Worm (Caenorhabditis elegans) whole organism, young adult: Measurements from ENCODE around the gene F21C10.7.

Source experiments
- B0035.1 ChIP-seq: sonication (generic microtip); optimal IDR thresholded peaks from 2 replicates; lab custom pipeline; 2016; ENCODE audit warnings: missing genetic modification characterization, mild to moderate bottlenecking, missing compliant biosample characterization, missing genotype, missing genetic modification reagents
- B0336.3 ChIP-seq: fragments of 200-800 bp; sonication (Bioruptor generic); IDR thresholded peaks from 2 replicates; pipeline ENCODE4 v1.3.6; 2022; ENCODE audit warnings: missing genetic modification characterization, missing compliant biosample characterization
- C06A6.2 ChIP-seq: fragments of 200-800 bp; sonication (Bioruptor generic); conservative IDR thresholded peaks from 2 replicates; pipeline ENCODE4 v1.3.6; 2022; ENCODE audit warnings: missing genetic modification characterization, missing compliant biosample characterization
- F23B12.7 ChIP-seq: sonication (generic microtip); optimal IDR thresholded peaks from 2 replicates; lab custom pipeline; 2017; ENCODE audit warnings: missing genetic modification characterization, mild to moderate bottlenecking, missing compliant biosample characterization, antibody characterized with exemption, moderate library complexity; ENCODE audit not compliant: insufficient read depth
- F49E8.2 ChIP-seq: sonication (generic microtip); optimal IDR thresholded peaks from 3 replicates; lab custom pipeline; 2017; ENCODE audit warnings: missing genetic modification characterization, mild to moderate bottlenecking, missing compliant biosample characterization, antibody characterized with exemption, moderate library complexity; ENCODE audit not compliant: insufficient read depth
- F55B11.4 ChIP-seq: sonication (generic microtip); optimal IDR thresholded peaks from 2 replicates; lab custom pipeline; 2016; ENCODE audit warnings: missing compliant biosample characterization, missing genetic modification characterization, borderline replicate concordance; ENCODE audit not compliant: insufficient read depth
- F57A8.1 ChIP-seq: fragments of 200-800 bp; sonication (Bioruptor generic); optimal IDR thresholded peaks from 2 replicates; lab custom pipeline; 2018; ENCODE audit warnings: mild to moderate bottlenecking, missing genetic modification characterization, moderate library complexity, missing compliant biosample characterization
- K11D2.4 ChIP-seq: fragments of 200-800 bp; sonication (Bioruptor generic); IDR thresholded peaks from 2 replicates; pipeline ENCODE4 v1.3.6; 2022; ENCODE audit warnings: missing genetic modification reagents, missing genetic modification characterization, missing compliant biosample characterization
- Y53G8AR.9 ChIP-seq: fragments of 200-800 bp; sonication (Bioruptor generic); conservative IDR thresholded peaks from 2 replicates; pipeline ENCODE4 v1.3.6; 2022; ENCODE audit warnings: missing genetic modification reagents, missing genetic modification characterization, missing compliant biosample characterization
- Y56A3A.18 ChIP-seq: fragments of 200-800 bp; sonication (Bioruptor generic); IDR thresholded peaks from 2 replicates; pipeline ENCODE4 v1.3.6; 2022; ENCODE audit warnings: missing genetic modification reagents, missing genetic modification characterization, missing compliant biosample characterization
- Y79H2A.3 ChIP-seq: fragments of 200-800 bp; sonication (Bioruptor generic); conservative IDR thresholded peaks from 2 replicates; pipeline ENCODE4 v1.3.6; 2022; ENCODE audit warnings: missing genetic modification reagents, missing genetic modification characterization, missing compliant biosample characterization
- ama-1 ChIP-seq, 3 experiments: fragments of 150-350 bp in 1 of 3; sonication (generic microtip) in 2 of 3; optimal IDR thresholded peaks; 2 replicates each; lab custom pipeline; 2014 to 2018; ENCODE audit warnings: missing biosample characterization in 2 of 3, missing genetic modification characterization in 2 of 3, missing genetic modification reagents in 2 of 3
- atf-7 ChIP-seq: sonication (generic microtip); optimal IDR thresholded peaks from 2 replicates; lab custom pipeline; 2017; ENCODE audit warnings: mild to moderate bottlenecking, missing genetic modification characterization, missing compliant biosample characterization
- attf-5 ChIP-seq: fragments of 200-800 bp; sonication (Bioruptor generic); optimal IDR thresholded peaks from 2 replicates; lab custom pipeline; 2018; ENCODE audit warnings: mild to moderate bottlenecking, missing genetic modification characterization, missing compliant biosample characterization
- ccch-3 ChIP-seq: fragments of 200-800 bp; sonication (Bioruptor generic); optimal IDR thresholded peaks from 2 replicates; lab custom pipeline; 2018; ENCODE audit warnings: mild to moderate bottlenecking, missing genetic modification characterization, missing compliant biosample characterization
- cebp-1 ChIP-seq, 2 experiments: fragments of 200-800 bp in 1 of 2; sonication (Bioruptor generic) in 1 of 2; sonication (generic microtip) in 1 of 2; IDR thresholded peaks in 1 of 2; optimal IDR thresholded peaks in 1 of 2; 2 replicates each; pipeline versions ENCODE4 v1.3.6 to Lab custom; 2017 to 2022; ENCODE audit warnings: missing compliant biosample characterization in 2 of 2, missing genetic modification characterization in 2 of 2, mild to moderate bottlenecking in 1 of 2, missing genetic modification reagents in 1 of 2, moderate library complexity in 1 of 2
- cebp-2 ChIP-seq: fragments of 200-800 bp; sonication (Bioruptor generic); IDR thresholded peaks from 2 replicates; pipeline ENCODE4 v1.3.6; 2022; ENCODE audit warnings: missing genetic modification characterization, missing compliant biosample characterization
- ceh-27 ChIP-seq: fragments of 200-800 bp; sonication (Bioruptor generic); optimal IDR thresholded peaks from 2 replicates; lab custom pipeline; 2018; ENCODE audit warnings: mild to moderate bottlenecking, missing genetic modification characterization, moderate library complexity, missing compliant biosample characterization
- ceh-40 ChIP-seq: fragments of 200-800 bp; sonication (Bioruptor generic); IDR thresholded peaks from 2 replicates; pipeline ENCODE4 v1.3.6; 2022; ENCODE audit warnings: missing genetic modification characterization, missing compliant biosample characterization
- die-1 ChIP-seq: sonication (generic microtip); optimal IDR thresholded peaks from 2 replicates; lab custom pipeline; 2016; ENCODE audit warnings: missing genotype, mild to moderate bottlenecking, missing genetic modification characterization, missing compliant biosample characterization
- dox-1 ChIP-seq: fragments of 200-800 bp; sonication (Bioruptor generic); IDR thresholded peaks from 2 replicates; pipeline ENCODE4 v1.3.6; 2022; ENCODE audit warnings: missing genetic modification reagents, missing genetic modification characterization, missing compliant biosample characterization
- dpff-1 ChIP-seq: sonication (generic microtip); optimal IDR thresholded peaks from 2 replicates; lab custom pipeline; 2017; ENCODE audit warnings: mild to moderate bottlenecking, missing genetic modification characterization, missing compliant biosample characterization
- gei-17 ChIP-seq: fragments of 200-800 bp; sonication (Bioruptor generic); optimal IDR thresholded peaks from 2 replicates; lab custom pipeline; 2018; ENCODE audit warnings: mild to moderate bottlenecking, missing genetic modification characterization, missing compliant biosample characterization
- hmg-1.2 ChIP-seq: fragments of 200-800 bp; sonication (Bioruptor generic); IDR thresholded peaks from 2 replicates; pipeline ENCODE4 v1.3.6; 2022; ENCODE audit warnings: missing genetic modification reagents, missing genetic modification characterization, missing compliant biosample characterization
- hmg-20 ChIP-seq: fragments of 200-800 bp; sonication (Bioruptor generic); IDR thresholded peaks from 2 replicates; pipeline ENCODE4 v1.3.6; 2022; ENCODE audit warnings: missing genetic modification reagents, missing genetic modification characterization, missing compliant biosample characterization
- hsf-1 ChIP-seq: fragments of 200-800 bp; sonication (Bioruptor generic); IDR thresholded peaks from 2 replicates; pipeline ENCODE4 v1.3.6; 2022; ENCODE audit warnings: missing genetic modification reagents, missing genetic modification characterization, missing compliant biosample characterization
- let-526 ChIP-seq: fragments of 200-800 bp; sonication (Bioruptor generic); IDR thresholded peaks from 2 replicates; pipeline ENCODE4 v1.3.6; 2022; ENCODE audit warnings: missing genetic modification reagents, missing genetic modification characterization, missing compliant biosample characterization
- lin-26 ChIP-seq: fragments of 200-800 bp; sonication (Bioruptor generic); IDR thresholded peaks from 2 replicates; pipeline ENCODE4 v1.3.6; 2022; ENCODE audit warnings: missing genetic modification reagents, missing genetic modification characterization, missing compliant biosample characterization
- lir-1 ChIP-seq: fragments of 200-800 bp; sonication (Bioruptor generic); conservative IDR thresholded peaks from 2 replicates; pipeline ENCODE4 v1.3.6; 2022; ENCODE audit warnings: missing genetic modification reagents, missing genetic modification characterization, missing compliant biosample characterization
- madf-3 ChIP-seq: fragments of 200-800 bp; sonication (Bioruptor generic); IDR thresholded peaks from 2 replicates; pipeline ENCODE4 v1.3.6; 2022; ENCODE audit warnings: missing genetic modification reagents, missing genetic modification characterization, missing compliant biosample characterization
- mxl-1 ChIP-seq: sonication (generic microtip); optimal IDR thresholded peaks from 2 replicates; lab custom pipeline; 2016; ENCODE audit warnings: missing genetic modification characterization, missing compliant biosample characterization
- nfyb-1 ChIP-seq: fragments of 200-800 bp; sonication (Bioruptor generic); IDR thresholded peaks from 2 replicates; pipeline ENCODE4 v1.3.6; 2022; ENCODE audit warnings: missing genetic modification reagents, missing genetic modification characterization, missing compliant biosample characterization
- nhr-80 ChIP-seq: sonication (generic microtip); optimal IDR thresholded peaks from 2 replicates; lab custom pipeline; 2016; ENCODE audit warnings: missing genetic modification characterization, missing compliant biosample characterization
- nhr-90 ChIP-seq: sonication (generic microtip); optimal IDR thresholded peaks from 2 replicates; lab custom pipeline; 2016; ENCODE audit warnings: missing genotype, mild to moderate bottlenecking, missing genetic modification characterization, missing compliant biosample characterization
- pbrm-1 ChIP-seq: fragments of 200-800 bp; sonication (Bioruptor generic); IDR thresholded peaks from 2 replicates; pipeline ENCODE4 v1.3.6; 2022; ENCODE audit warnings: missing genetic modification reagents, missing genetic modification characterization, missing compliant biosample characterization
- rec-8 ChIP-seq, 2 experiments: sonication (generic microtip); optimal IDR thresholded peaks; 2 replicates each; lab custom pipeline; 2016; ENCODE audit warnings: mild to moderate bottlenecking in 2 of 2, missing genetic modification characterization in 2 of 2, missing genetic modification reagents in 2 of 2, missing genotype in 2 of 2, missing biosample characterization in 1 of 2, missing compliant biosample characterization in 1 of 2, moderate library complexity in 1 of 2
- snpc-1.1 ChIP-seq: sonication (generic microtip); optimal IDR thresholded peaks from 2 replicates; lab custom pipeline; 2017; ENCODE audit warnings: missing genetic modification characterization, mild to moderate bottlenecking, missing compliant biosample characterization, antibody characterized with exemption, moderate library complexity, missing genotype, missing genetic modification reagents; ENCODE audit not compliant: insufficient read depth
- snpc-3.4 ChIP-seq: sonication (generic microtip); optimal IDR thresholded peaks from 2 replicates; lab custom pipeline; 2017; ENCODE audit warnings: missing genetic modification characterization, mild to moderate bottlenecking, missing compliant biosample characterization, antibody characterized with exemption, moderate library complexity, missing genotype, missing genetic modification reagents
- somi-1 ChIP-seq: fragments of 200-800 bp; sonication (Bioruptor generic); optimal IDR thresholded peaks from 2 replicates; lab custom pipeline; 2018; ENCODE audit warnings: mild to moderate bottlenecking, missing genetic modification characterization, missing compliant biosample characterization
- tbp1 ChIP-seq: fragments of 200-800 bp; sonication (Bioruptor generic); optimal IDR thresholded peaks from 2 replicates; lab custom pipeline; 2018; ENCODE audit warnings: mild to moderate bottlenecking, missing genetic modification characterization, missing compliant biosample characterization
- tbx-9 ChIP-seq: sonication (generic microtip); optimal IDR thresholded peaks from 2 replicates; lab custom pipeline; 2016; ENCODE audit warnings: borderline replicate concordance, missing genetic modification characterization, inconsistent platforms, missing compliant biosample characterization
- tlf-1 ChIP-seq: fragments of 200-800 bp; sonication (Bioruptor generic); optimal IDR thresholded peaks from 2 replicates; lab custom pipeline; 2018; ENCODE audit warnings: mild to moderate bottlenecking, missing genetic modification characterization, missing compliant biosample characterization
- zim-3 ChIP-seq: sonication (generic microtip); optimal IDR thresholded peaks from 2 replicates; lab custom pipeline; 2017; ENCODE audit warnings: mild to moderate bottlenecking, missing genetic modification characterization, moderate library complexity, missing compliant biosample characterization
- ztf-26 ChIP-seq: sonication (generic microtip); optimal IDR thresholded peaks from 2 replicates; lab custom pipeline; 2017; ENCODE audit warnings: missing genetic modification characterization, missing compliant biosample characterization

F21C10.7 gene

ce11 chrV:9096674-9097073 is 15.9 kb upstream of the F21C10.7 start:
- TF ChIP-seq attf-5 (GFP tag; lab: Kevin White, UChicago) (no peak), Y53G8AR.9 (GFP tag; lab: Robert Waterston, UW) (0 out of 2 replicates have a peak, but pooled peaks have one; percentile 10), ceh-27 (GFP tag; lab: Kevin White, UChicago) (no peak), K11D2.4 (GFP tag; lab: Robert Waterston, UW) (no peak), cebp-2 (GFP tag; lab: Robert Waterston, UW) (no peak), madf-3 (0 out of 2 replicates have a peak, but pooled peaks have one; percentile 38), F57A8.1 (GFP tag; lab: Kevin White, UChicago) (no peak), hmg-20 (GFP tag; lab: Robert Waterston, UW) (no peak), zim-3 (tag; lab: Kevin White, UChicago) (no peak), F55B11.4 (tag; lab: Kevin White, UChicago) (no peak), Y79H2A.3 (GFP tag; lab: Robert Waterston, UW) (no peak), F49E8.2 (tag; lab: Kevin White, UChicago) (no peak), snpc-3.4 (no peak), tbp1 (GFP tag; lab: Kevin White, UChicago) (no peak), pbrm-1 (GFP tag; lab: Robert Waterston, UW) (no peak), B0336.3 (GFP tag; lab: Robert Waterston, UW) (peak; percentile 12; the same call in 1 of the 2 replicates), nhr-90 (tag; lab: Kevin White, UChicago) (no peak), nfyb-1 (GFP tag; lab: Robert Waterston, UW) (peak; percentile 23; the same call in 1 of the 2 replicates), gei-17 (GFP tag; lab: Kevin White, UChicago) (no peak), let-526 (GFP tag; lab: Robert Waterston, UW) (no peak), lir-1 (no peak), rec-8 (tag; optimal IDR thresholded peaks at IDR 0.05; lab: Kevin White, UChicago) (no peak), dox-1 (GFP tag; lab: Robert Waterston, UW) (no peak), lin-26 (GFP tag; lab: Robert Waterston, UW) (no peak), B0035.1 (tag; lab: Kevin White, UChicago) (no peak), somi-1 (GFP tag; lab: Kevin White, UChicago) (no peak), ceh-40 (GFP tag; lab: Robert Waterston, UW) (no peak), F23B12.7 (no peak), nhr-80 (tag; lab: Kevin White, UChicago) (no peak), die-1 (tag; lab: Kevin White, UChicago) (no peak), ama-1 (optimal IDR thresholded peaks at IDR 0.05; lab: Kevin White, UChicago) (peak; percentile 61), ama-1 (GFP tag; optimal IDR thresholded peaks at IDR 0.05; lab: Kevin White, UChicago) (no peak), mxl-1 (no peak), ztf-26 (no peak)

- peak; percentile 12 for TF ChIP-seq tbp1 (GFP tag; lab: Kevin White, UChicago)
- TF ChIP-seq hmg-1.2: no peak; the same call in 1 of the 2 replicates
- no peak for TF ChIP-seq pbrm-1 (GFP tag; lab: Robert Waterston, UW)
- no peak for TF ChIP-seq snpc-1.1 (tag; lab: Kevin White, UChicago)
- TF ChIP-seq hsf-1: peak; percentile 20; the same call in 1 of the 2 replicates
- TF ChIP-seq attf-5 (GFP tag; lab: Kevin White, UChicago): no peak
- no peak for TF ChIP-seq ceh-40 (GFP tag; lab: Robert Waterston, UW)
- TF ChIP-seq K11D2.4 (GFP tag; lab: Robert Waterston, UW): no peak; the same call in 1 of the 2 replicates
- no peak for TF ChIP-seq F57A8.1 (GFP tag; lab: Kevin White, UChicago)
- TF ChIP-seq Y56A3A.18 (GFP tag; lab: Robert Waterston, UW): no peak
- TF ChIP-seq cebp-1 (GFP tag; IDR thresholded peaks at IDR 0.05; lab: Robert Waterston, UW): no peak
- peak; percentile 57 for TF ChIP-seq cebp-1 (tag; optimal IDR thresholded peaks at IDR 0.05; lab: Kevin White, UChicago)
- TF ChIP-seq nfyb-1 (GFP tag; lab: Robert Waterston, UW): peak; percentile 28; the same call in 1 of the 2 replicates
- TF ChIP-seq B0336.3 (GFP tag; lab: Robert Waterston, UW): peak; percentile 27; the same call in 1 of the 2 replicates
- no peak for TF ChIP-seq atf-7
- no peak for TF ChIP-seq hmg-20 (GFP tag; lab: Robert Waterston, UW)
- TF ChIP-seq Y79H2A.3 (GFP tag; lab: Robert Waterston, UW): 0 out of 2 replicates have a peak, but pooled peaks have one; percentile 35
- TF ChIP-seq nhr-80 (tag; lab: Kevin White, UChicago): no peak
- TF ChIP-seq tbx-9 (tag; lab: Kevin White, UChicago): no peak
- TF ChIP-seq dpff-1 (tag; lab: Kevin White, UChicago): no peak
- TF ChIP-seq B0035.1 (tag; lab: Kevin White, UChicago): no peak
- no peak for TF ChIP-seq ccch-3 (GFP tag; lab: Kevin White, UChicago)
- peak; percentile 14 for TF ChIP-seq tlf-1 (GFP tag; lab: Kevin White, UChicago)
- 0 out of 2 replicates have a peak, but pooled peaks have one; percentile 11 for TF ChIP-seq C06A6.2 (GFP tag; lab: Robert Waterston, UW)
- no peak for TF ChIP-seq cebp-2 (GFP tag; lab: Robert Waterston, UW)
These were observed 15.4 kb upstream of the F21C10.7 start for ce11 chrV:9097213-9097612.
